Fruit fly (Drosophila melanogaster) whole organism: ENCODE results near the gene TwdlV.

Source experiments
- CG8478 ChIP-seq: fragments of >200 bp; optimal IDR thresholded peaks from 2 replicates; lab custom pipeline; 2018; ENCODE audit warnings: inconsistent platforms
- Dll ChIP-seq: fragments of >200 bp; optimal IDR thresholded peaks from 2 replicates; lab custom pipeline; 2017
- EcR ChIP-seq, 2 experiments: fragments of >200 bp; optimal IDR thresholded peaks; 2 replicates each; lab custom pipeline; 2017; ENCODE audit warnings: missing biosample characterization in 2 of 2, missing genetic modification characterization in 2 of 2, missing genetic modification reagents in 2 of 2
- pan ChIP-seq: fragments of >200 bp; optimal IDR thresholded peaks from 2 replicates; lab custom pipeline; 2017
- psq ChIP-seq: fragments of >200 bp; optimal IDR thresholded peaks from 2 replicates; lab custom pipeline; 2017
- usp ChIP-seq: fragments of >200 bp; optimal IDR thresholded peaks from 2 replicates; lab custom pipeline; 2017; ENCODE audit warnings: missing biosample characterization, missing genetic modification characterization, mixed read lengths

TwdlV gene

DNA sequence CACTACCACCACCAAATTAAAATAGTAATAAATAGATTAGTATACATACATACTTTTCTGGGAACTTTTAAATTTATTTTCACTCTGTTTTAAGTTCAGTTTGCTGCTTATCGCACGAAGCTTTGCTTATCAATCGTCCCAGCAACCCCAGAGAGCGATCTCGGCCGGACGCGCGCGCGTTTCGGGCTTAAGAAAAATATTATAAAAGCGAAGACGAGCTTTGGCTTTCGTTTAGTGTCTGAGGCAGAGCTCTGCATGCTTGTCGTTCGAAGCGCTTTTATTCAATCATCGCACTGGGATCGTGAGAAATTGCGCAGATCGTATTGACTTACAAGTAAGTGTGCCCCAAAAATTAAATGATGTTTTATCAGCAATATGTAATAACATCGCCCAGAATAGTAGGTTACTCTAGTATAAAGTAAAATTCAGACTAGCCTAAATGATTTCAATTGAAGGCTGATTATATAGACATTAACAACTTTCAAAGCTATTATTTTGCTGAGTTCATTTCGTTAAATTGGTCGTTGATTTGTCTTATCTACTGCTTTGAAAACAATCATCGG is 19.4 kb upstream of the TwdlV start, which contains the start of gene Gel:
Gene Gel, plus strand, starts transcription at position 227 of the 563 bp plus-strand sequence.
- no peak for TF ChIP-seq psq (lab: Kevin White, UChicago)
- no peak for TF ChIP-seq pan
- no peak for TF ChIP-seq CG8478 (lab: Kevin White, UChicago)
- no peak for TF ChIP-seq usp (GFP tag; lab: Kevin White, UChicago)
- TF ChIP-seq Dll (lab: Kevin White, UChicago) = no peak
- TF ChIP-seq EcR (GFP tag; optimal IDR thresholded peaks at IDR 0.05; lab: Kevin White, UChicago) = no peak

DNA sequence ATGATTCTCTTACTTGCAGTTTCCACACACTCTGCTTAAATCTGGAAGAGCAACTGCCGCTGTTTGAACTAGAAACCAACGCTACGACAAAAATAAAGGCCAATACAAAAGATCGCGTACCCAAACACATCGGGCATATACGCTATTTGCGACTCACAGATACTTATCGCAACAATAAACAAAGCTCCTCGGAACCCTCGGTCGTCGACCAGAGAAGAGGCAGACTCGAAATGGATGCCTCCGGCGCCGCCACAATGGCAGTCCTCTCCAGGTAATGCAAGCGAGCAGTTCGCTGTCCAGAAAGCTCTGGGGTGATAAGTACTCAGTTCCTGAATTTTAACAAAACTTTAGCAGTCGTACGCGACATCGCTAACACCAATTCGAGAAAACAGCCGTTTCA is 18.0 kb upstream of the TwdlV start:
- TF ChIP-seq Dll (lab: Kevin White, UChicago) = no peak
- TF ChIP-seq CG8478 (lab: Kevin White, UChicago) = no peak
- TF ChIP-seq usp (GFP tag; lab: Kevin White, UChicago) = no peak
- no peak for TF ChIP-seq psq (lab: Kevin White, UChicago)
- TF ChIP-seq EcR (GFP tag; optimal IDR thresholded peaks at IDR 0.05; lab: Kevin White, UChicago) = no peak
- TF ChIP-seq pan = no peak

DNA sequence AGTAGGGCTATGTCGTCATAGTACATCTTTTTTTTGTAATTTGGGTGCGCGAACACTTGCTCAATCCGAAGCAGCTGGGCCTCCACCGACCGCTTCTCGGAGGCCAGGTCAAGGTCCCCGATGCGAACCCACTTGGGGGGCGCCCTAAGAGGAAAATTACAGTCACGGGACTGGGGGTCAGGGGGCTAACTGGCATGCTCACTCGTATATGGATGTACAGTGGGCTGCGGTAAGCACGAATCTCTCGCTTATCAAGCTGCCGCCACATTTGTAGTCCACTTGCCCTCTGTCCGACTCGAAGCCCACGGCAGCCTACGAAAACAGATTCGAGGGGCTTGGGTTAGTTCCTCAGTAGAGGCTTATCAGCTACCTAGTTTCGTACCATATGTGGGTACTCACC is 12.7 kb upstream of the TwdlV start:
- TF ChIP-seq Dll (lab: Kevin White, UChicago) (no peak), psq (lab: Kevin White, UChicago) (no peak), EcR (GFP tag; optimal IDR thresholded peaks at IDR 0.05; lab: Kevin White, UChicago) (no peak), usp (GFP tag; lab: Kevin White, UChicago) (no peak), pan (no peak), CG8478 (lab: Kevin White, UChicago) (no peak)

DNA sequence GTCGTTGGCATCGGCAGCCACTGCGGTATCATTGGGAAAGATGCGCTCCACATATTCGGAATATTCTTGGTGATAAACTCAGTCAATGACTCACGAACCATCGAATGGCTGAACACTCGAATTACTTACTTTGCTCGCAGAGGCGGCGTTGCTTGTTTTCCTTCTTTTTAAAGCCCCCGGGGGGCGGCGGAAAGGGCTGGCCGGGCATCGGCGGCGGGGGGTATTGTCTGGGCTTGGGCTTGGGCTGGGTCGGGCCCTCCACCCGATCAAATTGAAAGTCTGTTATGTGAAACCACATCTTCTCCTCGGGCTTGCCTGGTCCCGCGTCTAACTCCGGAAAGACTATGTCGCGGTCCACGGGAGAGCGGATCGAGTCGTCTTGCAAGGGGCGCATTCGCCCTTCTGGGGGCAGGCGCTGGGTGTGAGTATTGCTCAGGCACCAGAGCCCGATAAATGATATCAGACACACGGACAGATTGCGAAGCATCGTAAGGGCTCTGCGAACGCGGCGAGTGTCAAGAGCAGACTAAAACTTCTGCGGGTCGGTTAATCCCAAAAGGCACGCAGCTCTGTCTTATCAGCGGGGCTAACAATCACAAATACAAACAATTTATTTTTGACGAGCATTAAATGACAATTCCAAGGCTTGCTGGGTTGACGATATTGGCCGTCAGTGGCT is 12.2 kb upstream of the TwdlV start, which contains the start of gene CG14642:
Gene CG14642, minus strand, starts transcription at position 509 of the 679 bp plus-strand sequence.
- no peak for TF ChIP-seq pan
- no peak for TF ChIP-seq usp (GFP tag; lab: Kevin White, UChicago)
- TF ChIP-seq CG8478 (lab: Kevin White, UChicago) = no peak
- no peak for TF ChIP-seq psq (lab: Kevin White, UChicago)
- no peak for TF ChIP-seq EcR (GFP tag; optimal IDR thresholded peaks at IDR 0.05; lab: Kevin White, UChicago)
- no peak for TF ChIP-seq Dll (lab: Kevin White, UChicago)

DNA sequence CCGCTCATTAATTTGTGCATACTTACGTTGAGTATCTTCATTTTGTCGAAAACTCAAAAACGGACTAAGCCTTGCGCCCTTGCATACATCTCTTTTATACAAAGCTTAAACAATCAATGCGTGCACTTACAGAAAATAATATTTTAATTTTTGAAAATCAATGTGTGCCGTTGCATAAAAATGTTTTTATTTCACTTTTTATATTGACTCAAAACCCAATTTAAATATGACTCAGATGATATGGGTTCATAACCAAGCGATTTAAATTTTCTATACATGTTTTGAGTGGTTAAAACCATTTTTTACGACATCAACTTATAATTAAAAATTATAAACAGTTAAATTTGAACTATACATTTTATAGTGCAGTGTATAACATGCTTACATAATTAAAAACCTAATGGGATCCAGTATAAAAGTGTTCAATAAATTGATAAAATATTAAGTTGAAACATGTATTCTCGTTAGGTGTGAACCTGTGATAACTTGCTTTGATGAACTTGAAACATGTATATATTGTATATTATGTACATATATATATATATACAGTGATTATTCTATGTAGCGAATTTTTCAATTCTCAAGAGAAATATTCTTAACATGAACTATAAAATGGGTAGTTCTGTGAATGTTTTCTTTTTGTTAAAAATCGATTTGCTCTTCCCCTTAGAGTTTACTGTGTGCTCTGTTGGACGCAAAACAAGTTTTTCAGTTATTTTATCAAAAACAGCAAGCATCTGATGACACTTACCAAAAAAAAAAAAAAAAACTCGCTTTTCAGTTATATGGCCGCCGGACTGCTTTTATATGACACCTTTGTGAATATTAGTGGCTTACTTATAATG is 11.2 kb upstream of the TwdlV start, which contains the start of gene CG34305:
Gene CG34305, minus strand, starts transcription at position 51 of the 845 bp plus-strand sequence.
- TF ChIP-seq EcR (GFP tag; optimal IDR thresholded peaks at IDR 0.05; lab: Kevin White, UChicago) (no peak), Dll (lab: Kevin White, UChicago) (no peak), psq (lab: Kevin White, UChicago) (no peak), CG8478 (lab: Kevin White, UChicago) (no peak), usp (GFP tag; lab: Kevin White, UChicago) (no peak), pan (no peak)

DNA sequence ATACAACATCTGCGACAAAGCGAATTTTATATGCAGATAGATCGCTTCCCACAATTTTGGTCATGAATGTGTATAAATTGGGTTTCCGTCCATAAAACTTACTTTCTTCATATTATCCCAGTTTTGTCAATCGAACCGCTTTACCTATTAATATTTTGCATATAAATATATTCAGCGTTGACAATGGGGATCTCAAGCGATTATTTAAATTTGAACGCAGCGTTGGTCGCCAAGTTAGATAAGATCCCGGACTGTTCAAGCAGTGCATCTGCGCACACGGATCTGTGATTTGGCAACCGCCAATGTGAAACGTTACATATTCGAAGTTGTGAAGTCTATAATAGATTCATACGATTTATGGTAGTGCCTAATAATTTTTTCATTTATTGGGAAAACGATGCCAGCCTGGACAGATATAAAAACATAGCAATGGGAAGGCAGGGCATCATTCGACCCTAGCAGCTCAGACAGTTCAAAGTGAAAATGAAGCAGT is 7.9 kb upstream of the TwdlV start, which contains the start of gene TwdlF:
Gene TwdlF, plus strand, starts transcription at position 443 of the 493 bp plus-strand sequence.
- TF ChIP-seq usp (GFP tag; lab: Kevin White, UChicago) (no peak), psq (lab: Kevin White, UChicago) (no peak), CG8478 (lab: Kevin White, UChicago) (no peak), EcR (GFP tag; optimal IDR thresholded peaks at IDR 0.05; lab: Kevin White, UChicago) (no peak), Dll (lab: Kevin White, UChicago) (no peak), pan (no peak)

DNA sequence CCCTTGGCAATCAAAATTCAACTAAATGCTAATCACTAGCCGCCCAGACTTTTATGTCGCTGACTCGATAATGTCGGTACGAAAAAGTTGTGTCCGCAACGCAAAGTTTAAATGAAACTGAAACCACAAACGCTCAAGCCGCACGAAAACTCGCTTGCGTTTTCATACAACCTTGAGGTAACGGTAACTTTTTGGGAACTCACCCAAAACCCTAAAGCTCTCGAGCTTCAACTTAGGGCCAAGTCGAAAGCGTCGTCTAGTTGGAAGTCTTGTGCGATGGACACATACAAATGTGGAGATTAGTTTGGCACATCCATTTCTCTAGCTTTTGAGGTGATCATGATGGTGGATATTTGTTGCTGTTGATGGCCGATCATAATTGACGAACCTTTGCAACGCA is 4.6 kb upstream of the TwdlV start:
- TF ChIP-seq CG8478 (lab: Kevin White, UChicago) = no peak
- no peak for TF ChIP-seq Dll (lab: Kevin White, UChicago)

DNA sequence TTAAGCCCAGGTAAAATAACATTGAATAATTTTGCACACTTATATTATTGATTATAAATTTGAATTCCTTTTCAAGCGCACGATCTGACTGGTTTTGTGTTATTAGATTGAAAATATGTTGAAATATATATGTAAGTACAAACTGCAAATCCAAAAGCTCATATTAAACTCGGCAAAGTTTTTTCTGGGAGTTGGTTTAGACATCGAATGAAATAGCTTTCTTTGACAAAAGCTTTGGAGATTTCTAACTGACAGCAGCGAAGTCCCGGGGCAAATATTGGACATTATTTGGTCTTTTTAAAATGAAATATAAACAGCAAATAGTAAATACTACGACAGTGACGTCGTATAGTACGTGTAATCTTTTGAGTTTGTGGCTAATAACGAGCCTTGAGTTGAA is 3.3 kb upstream of the TwdlV start, which contains the start of gene TwdlG:
Gene TwdlG, minus strand, starts transcription at position 101 of the 400 bp plus-strand sequence.
- no peak for TF ChIP-seq Dll (lab: Kevin White, UChicago)
- no peak for TF ChIP-seq CG8478 (lab: Kevin White, UChicago)
- TF ChIP-seq usp (GFP tag; lab: Kevin White, UChicago) = no peak
- TF ChIP-seq pan = no peak
- TF ChIP-seq EcR (GFP tag; optimal IDR thresholded peaks at IDR 0.05; lab: Kevin White, UChicago) = no peak
- TF ChIP-seq psq (lab: Kevin White, UChicago) = no peak

DNA sequence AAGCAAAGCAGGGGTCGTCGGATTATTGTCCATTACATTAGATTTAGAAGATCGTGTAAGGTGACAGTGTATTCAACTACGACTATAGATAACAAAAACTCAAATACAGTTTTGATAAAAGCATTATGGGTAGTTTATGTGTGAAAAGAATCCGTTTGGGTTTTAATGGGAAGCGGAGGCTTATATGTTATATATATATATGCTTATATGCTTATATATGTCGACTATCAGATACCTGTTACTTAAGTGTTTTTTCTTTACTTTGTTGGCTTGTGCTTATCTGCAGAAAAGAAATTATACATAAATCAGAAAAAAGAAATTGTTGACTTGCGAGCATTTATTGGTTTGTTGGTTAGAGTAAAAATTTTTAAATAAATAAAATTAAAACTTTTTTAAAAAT is 1.6 kb upstream of the TwdlV start, which contains the start of gene CG14644:
Gene CG14644, minus strand, starts transcription at position 101 of the 400 bp plus-strand sequence.
- no peak for TF ChIP-seq EcR (GFP tag; optimal IDR thresholded peaks at IDR 0.05; lab: Kevin White, UChicago)
- TF ChIP-seq CG8478 (lab: Kevin White, UChicago) = no peak
- TF ChIP-seq psq (lab: Kevin White, UChicago) = no peak
- TF ChIP-seq Dll (lab: Kevin White, UChicago) = no peak
- no peak for TF ChIP-seq usp (GFP tag; lab: Kevin White, UChicago)
- no peak for TF ChIP-seq pan

DNA sequence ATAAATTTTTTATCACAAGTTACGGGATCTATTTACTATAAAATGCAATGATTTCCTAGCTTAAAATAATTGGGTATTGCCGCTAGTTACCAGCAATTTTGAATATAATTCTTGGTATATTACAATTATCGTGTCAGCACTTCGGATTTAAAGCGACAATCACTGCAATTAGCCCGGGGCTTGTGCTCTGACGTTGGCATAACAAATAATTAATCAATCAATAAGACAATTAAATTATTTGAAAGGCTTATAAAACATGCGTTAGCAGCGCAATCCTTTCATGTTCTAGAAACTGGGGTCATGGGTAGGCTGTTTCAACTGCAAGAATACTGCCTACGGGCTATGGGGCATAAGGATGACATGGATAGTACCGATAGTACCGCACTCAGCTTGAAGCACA is 2.2 kb downstream of the TwdlV start, which contains the start of gene Or82a:
Gene Or82a, plus strand, starts transcription at position 301 of the 400 bp plus-strand sequence.
- no peak for TF ChIP-seq EcR (GFP tag; optimal IDR thresholded peaks at IDR 0.05; lab: Kevin White, UChicago)
- no peak for TF ChIP-seq psq (lab: Kevin White, UChicago)
- no peak for TF ChIP-seq pan
- no peak for TF ChIP-seq Dll (lab: Kevin White, UChicago)
- TF ChIP-seq usp (GFP tag; lab: Kevin White, UChicago) = no peak
- TF ChIP-seq CG8478 (lab: Kevin White, UChicago) = no peak
